Fruit fly (Drosophila melanogaster): ENCODE data around the gene RpL37A.

DNA sequence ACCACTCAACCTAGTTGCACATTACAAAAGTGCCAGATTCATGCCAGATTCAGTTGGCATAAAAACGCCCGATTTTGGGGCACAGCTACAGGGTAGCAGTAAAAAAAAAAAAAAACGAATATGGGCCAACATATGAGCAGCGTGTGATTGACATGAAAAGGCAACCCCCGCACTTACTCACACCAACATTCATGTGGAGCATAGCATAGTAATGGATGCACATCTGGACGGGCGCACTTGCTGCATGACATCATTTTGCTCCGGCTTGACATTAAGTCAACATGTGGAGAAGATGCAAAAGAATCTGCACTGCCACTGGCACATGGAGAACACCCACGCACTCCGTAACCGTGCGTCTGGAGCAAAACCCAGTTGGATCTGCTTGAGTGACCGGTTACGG, 48.2 kb upstream of the RpL37A start:
- no peak for TF ChIP-seq CG8478 (optimal IDR thresholded peaks at IDR 0.05)
- no peak for TF ChIP-seq CTCF (optimal IDR thresholded peaks at IDR 0.05)
